Fruit fly (Drosophila melanogaster) whole organism, wandering third instar larva: ENCODE data around the gene CG12502.
A peak's percentile ranks its signal among the peaks of the same experiment; 100 is the strongest.

Source experiments
- CG32264 ChIP-seq: fragments of 200-800 bp; sonication (Bioruptor generic); optimal IDR thresholded peaks from 2 replicates; lab custom pipeline; 2016; ENCODE audit warnings: missing biosample characterization, missing genetic modification characterization
- CG9705 ChIP-seq: fragments of 200-800 bp; sonication (Bioruptor generic); optimal IDR thresholded peaks from 2 replicates; lab custom pipeline; 2018; ENCODE audit warnings: missing biosample characterization, mild to moderate bottlenecking, missing genetic modification characterization
- Dfd ChIP-seq: fragments of >200 bp; optimal IDR thresholded peaks from 2 replicates; lab custom pipeline; 2017; ENCODE audit warnings: missing biosample characterization, missing genetic modification characterization
- Dif ChIP-seq: fragments of 200-275, 200-300 bp; sonication (Bioruptor generic); optimal IDR thresholded peaks from 2 replicates; lab custom pipeline; 2018; ENCODE audit warnings: missing biosample characterization, missing genetic modification characterization; ENCODE audit not compliant: partially characterized antibody
- GATAd ChIP-seq: sonication (Bioruptor generic); optimal IDR thresholded peaks from 2 replicates; lab custom pipeline; 2016; ENCODE audit warnings: missing biosample characterization, missing genetic modification characterization
- HLH106 ChIP-seq: fragments of 200-800 bp; optimal IDR thresholded peaks from 3 replicates; lab custom pipeline; 2019; ENCODE audit warnings: missing biosample characterization, mild to moderate bottlenecking, missing genetic modification characterization, moderate library complexity
- Hnf4 ChIP-seq: fragments of 200-800 bp; sonication (Bioruptor generic); optimal IDR thresholded peaks from 2 replicates; lab custom pipeline; 2016; ENCODE audit warnings: missing biosample characterization, mild to moderate bottlenecking, missing genetic modification characterization
- Hr78 ChIP-seq: fragments of >200 bp; optimal IDR thresholded peaks from 2 replicates; lab custom pipeline; 2017; ENCODE audit warnings: missing biosample characterization, missing genetic modification characterization
- Hr83 ChIP-seq: fragments of 200-300 bp; sonication (Bioruptor generic); optimal IDR thresholded peaks from 2 replicates; lab custom pipeline; 2016; ENCODE audit warnings: missing biosample characterization, mild to moderate bottlenecking, missing genetic modification characterization, moderate library complexity; ENCODE audit not compliant: poor library complexity, severe bottlenecking
- Jra ChIP-seq: sonication (Bioruptor generic); optimal IDR thresholded peaks from 2 replicates; lab custom pipeline; 2016; ENCODE audit warnings: missing biosample characterization, missing genetic modification characterization
- Mio ChIP-seq: sonication (Bioruptor generic); optimal IDR thresholded peaks from 2 replicates; lab custom pipeline; 2016; ENCODE audit warnings: missing biosample characterization, missing genetic modification characterization
- Myc ChIP-seq: fragments of >200 bp; optimal IDR thresholded peaks from 2 replicates; lab custom pipeline; 2017
- N ChIP-seq: fragments of >200 bp; optimal IDR thresholded peaks from 2 replicates; lab custom pipeline; 2018; ENCODE audit warnings: missing biosample characterization, missing external identifiers, missing genetic modification characterization
- OdsH ChIP-seq: fragments of 200-800 bp; sonication (Bioruptor generic); optimal IDR thresholded peaks from 2 replicates; lab custom pipeline; 2016; ENCODE audit warnings: missing biosample characterization, mild to moderate bottlenecking, missing genetic modification characterization
- Rel ChIP-seq, 2 experiments: fragments of 200-800 bp; sonication (Bioruptor generic) in 1 of 2; optimal IDR thresholded peaks; 2 replicates in 1 of 2; 3 replicates in 1 of 2; lab custom pipeline; 2016 to 2019; ENCODE audit warnings: mild to moderate bottlenecking in 2 of 2, missing biosample characterization in 2 of 2, missing genetic modification characterization in 2 of 2, moderate library complexity in 1 of 2
- Sp1 ChIP-seq: fragments of 200-800 bp; sonication (Bioruptor generic); optimal IDR thresholded peaks from 3 replicates; lab custom pipeline; 2019; ENCODE audit warnings: missing biosample characterization, mild to moderate bottlenecking, missing genetic modification characterization, moderate library complexity
- Vsx2 ChIP-seq: fragments of 200-300, 225-300 bp; sonication (Bioruptor generic); optimal IDR thresholded peaks from 2 replicates; lab custom pipeline; 2018; ENCODE audit warnings: missing biosample characterization, missing genetic modification characterization; ENCODE audit not compliant: partially characterized antibody
- br ChIP-seq: fragments of 200-800 bp; sonication (Bioruptor generic); optimal IDR thresholded peaks from 2 replicates; lab custom pipeline; 2016; ENCODE audit warnings: missing biosample characterization, missing genetic modification characterization
- brk ChIP-seq: fragments of 200-800 bp; sonication (Bioruptor generic); optimal IDR thresholded peaks from 2 replicates; lab custom pipeline; 2016; ENCODE audit warnings: missing biosample characterization, mild to moderate bottlenecking, missing genetic modification characterization
- dmrt93B ChIP-seq: fragments of 200-800 bp; sonication (Bioruptor generic); optimal IDR thresholded peaks from 2 replicates; lab custom pipeline; 2018; ENCODE audit warnings: missing biosample characterization, mild to moderate bottlenecking, missing genetic modification characterization
- dsf ChIP-seq: sonication (Bioruptor generic); optimal IDR thresholded peaks from 2 replicates; lab custom pipeline; 2016; ENCODE audit warnings: missing biosample characterization, missing genetic modification characterization, borderline replicate concordance
- ey ChIP-seq: fragments of 200-800 bp; sonication (Bioruptor generic); optimal IDR thresholded peaks from 2 replicates; lab custom pipeline; 2016; ENCODE audit warnings: missing biosample characterization, missing genetic modification characterization
- foxo ChIP-seq, 2 experiments: fragments of 200-800 bp; sonication (Bioruptor generic); optimal IDR thresholded peaks; 2 replicates in 1 of 2; 3 replicates in 1 of 2; lab custom pipeline; 2016 to 2017; ENCODE audit warnings: missing biosample characterization in 2 of 2, missing genetic modification characterization in 2 of 2
- fru ChIP-seq: fragments of 200-800 bp; sonication (Bioruptor generic); optimal IDR thresholded peaks from 3 replicates; lab custom pipeline; 2016; ENCODE audit warnings: missing biosample characterization, mild to moderate bottlenecking, missing genetic modification characterization
- h ChIP-seq: fragments of 200-800 bp; sonication (Bioruptor generic); optimal IDR thresholded peaks from 3 replicates; lab custom pipeline; 2016; ENCODE audit warnings: missing biosample characterization, mild to moderate bottlenecking, missing genetic modification characterization
- jim ChIP-seq: fragments of 175-275, 200-325 bp; sonication (Bioruptor generic); optimal IDR thresholded peaks from 2 replicates; lab custom pipeline; 2016; ENCODE audit warnings: missing biosample characterization, mild to moderate bottlenecking, missing genetic modification characterization
- lola ChIP-seq: fragments of >200 bp; optimal IDR thresholded peaks from 2 replicates; lab custom pipeline; 2017; ENCODE audit warnings: missing biosample characterization, missing genetic modification characterization
- pan ChIP-seq: fragments of >200 bp; optimal IDR thresholded peaks from 2 replicates; lab custom pipeline; 2017
- psq ChIP-seq: fragments of 200-800 bp; sonication (Bioruptor generic); optimal IDR thresholded peaks from 3 replicates; lab custom pipeline; 2017; ENCODE audit warnings: missing biosample characterization, mild to moderate bottlenecking, missing genetic modification characterization, moderate library complexity
- rgr ChIP-seq: fragments of 200-800 bp; sonication (Bioruptor generic); optimal IDR thresholded peaks from 3 replicates; lab custom pipeline; 2016; ENCODE audit warnings: missing biosample characterization, mild to moderate bottlenecking, missing genetic modification characterization
- sage ChIP-seq: fragments of 200-800 bp; sonication (Bioruptor generic); optimal IDR thresholded peaks from 2 replicates; lab custom pipeline; 2016; ENCODE audit warnings: missing biosample characterization, mild to moderate bottlenecking, missing genetic modification characterization
- sv ChIP-seq: fragments of 200-800 bp; sonication (Bioruptor generic); optimal IDR thresholded peaks from 3 replicates; lab custom pipeline; 2016; ENCODE audit warnings: missing biosample characterization, missing genetic modification characterization
- tai ChIP-seq: sonication (Bioruptor generic); optimal IDR thresholded peaks from 2 replicates; lab custom pipeline; 2016; ENCODE audit warnings: missing biosample characterization, missing genetic modification characterization
- usp ChIP-seq: fragments of >200 bp; optimal IDR thresholded peaks from 2 replicates; lab custom pipeline; 2017; ENCODE audit warnings: missing biosample characterization, missing genetic modification characterization
- woc ChIP-seq: sonication (Bioruptor generic); optimal IDR thresholded peaks from 2 replicates; lab custom pipeline; 2016; ENCODE audit warnings: missing biosample characterization, mild to moderate bottlenecking, missing genetic modification characterization

CG12502 gene

DNA sequence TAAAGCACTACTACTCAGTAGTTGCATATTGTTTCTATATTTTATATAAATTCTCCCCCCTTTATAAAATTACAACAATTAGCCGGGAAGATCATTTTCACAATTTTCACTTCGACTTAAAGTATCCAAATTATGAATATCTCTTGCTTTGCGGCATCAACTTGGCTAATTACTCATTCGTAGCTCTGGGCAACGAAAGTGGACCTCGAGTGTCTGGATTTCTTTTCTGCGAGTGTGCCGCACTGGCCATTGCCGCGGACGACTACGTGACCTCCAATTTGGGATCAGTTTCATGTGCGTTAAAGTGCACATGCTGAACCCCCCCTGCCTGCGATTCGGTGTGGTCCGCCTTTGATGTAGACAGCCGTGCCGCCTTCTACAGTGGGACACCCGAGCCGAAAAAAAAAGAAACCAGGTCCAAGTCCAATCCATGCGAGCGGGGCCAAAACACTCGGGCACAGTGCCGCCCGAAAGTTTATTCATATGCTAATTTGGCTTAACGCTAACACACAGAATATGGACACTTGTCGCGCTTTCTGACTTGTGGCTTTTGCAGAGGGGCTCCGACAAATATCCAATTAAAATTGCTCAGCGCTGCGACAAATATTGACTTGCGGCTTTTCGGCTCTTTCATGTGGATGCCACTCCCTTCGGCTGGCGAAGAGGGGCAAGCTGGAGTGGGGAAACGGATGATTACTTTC lies 46.6 kb upstream of the CG12502 start:
- peak; percentile 33 for TF ChIP-seq dmrt93B (GFP tag; lab: Kevin White, UChicago)
- TF ChIP-seq psq (GFP tag; lab: Kevin White, UChicago) = no peak
- TF ChIP-seq N (GFP tag; lab: Kevin White, UChicago) = no peak
- no peak for TF ChIP-seq Vsx2 (GFP tag; lab: Kevin White, UChicago)
- no peak for TF ChIP-seq usp (GFP tag; lab: Kevin White, UChicago)
- TF ChIP-seq Hr78 (GFP tag; lab: Kevin White, UChicago) = no peak
- no peak for TF ChIP-seq GATAd (GFP tag; lab: Kevin White, UChicago)
- TF ChIP-seq OdsH = peak; percentile 28
- TF ChIP-seq pan (lab: Kevin White, UChicago) = no peak
- TF ChIP-seq HLH106 (tag; lab: Kevin White, UChicago) = peak; percentile 61
- no peak for TF ChIP-seq jim (GFP tag; lab: Kevin White, UChicago)
- peak; percentile 45 for TF ChIP-seq fru
- no peak for TF ChIP-seq CG32264
- TF ChIP-seq Hnf4 (GFP tag; lab: Kevin White, UChicago) = no peak
- TF ChIP-seq br (GFP tag; lab: Kevin White, UChicago) = no peak
- TF ChIP-seq CG9705 (GFP tag; lab: Kevin White, UChicago) = peak; percentile 24
- TF ChIP-seq ey (GFP tag; lab: Kevin White, UChicago) = peak; percentile 32
- TF ChIP-seq foxo (GFP tag; optimal IDR thresholded peaks at IDR 0.05; lab: Kevin White, UChicago) = peak in 1 of 2 experiments; percentile 62
- TF ChIP-seq Sp1 (GFP tag; lab: Kevin White, UChicago) = peak; percentile 63
- TF ChIP-seq h (GFP tag; lab: Kevin White, UChicago) = peak; percentile 56

- peak; percentile 59 for TF ChIP-seq h (GFP tag; lab: Kevin White, UChicago)
- TF ChIP-seq Dfd (GFP tag; lab: Kevin White, UChicago) = no peak
- TF ChIP-seq sv (GFP tag; lab: Kevin White, UChicago) = peak; percentile 85
- TF ChIP-seq woc (GFP tag; lab: Kevin White, UChicago) = peak; percentile 66
- peak; percentile 29 for TF ChIP-seq OdsH
- peak; percentile 38 for TF ChIP-seq rgr (GFP tag; lab: Kevin White, UChicago)
- no peak for TF ChIP-seq Jra (GFP tag; lab: Kevin White, UChicago)
- peak in 1 of 2 experiments; percentile 72 for TF ChIP-seq foxo (GFP tag; optimal IDR thresholded peaks at IDR 0.05; lab: Kevin White, UChicago)
- no peak for TF ChIP-seq sage (GFP tag; lab: Kevin White, UChicago)
- TF ChIP-seq dsf = no peak
- TF ChIP-seq psq (GFP tag; lab: Kevin White, UChicago) = peak; percentile 13
- peak; percentile 38 for TF ChIP-seq Sp1 (GFP tag; lab: Kevin White, UChicago)
- no peak for TF ChIP-seq usp (GFP tag; lab: Kevin White, UChicago)
- peak; percentile 41 for TF ChIP-seq ey (GFP tag; lab: Kevin White, UChicago)
- no peak for TF ChIP-seq jim (GFP tag; lab: Kevin White, UChicago)
- TF ChIP-seq lola (GFP tag; lab: Kevin White, UChicago) = no peak
- no peak for TF ChIP-seq N (GFP tag; lab: Kevin White, UChicago)
- peak; percentile 55 for TF ChIP-seq fru
- TF ChIP-seq Mio (GFP tag; lab: Kevin White, UChicago) = no peak
- peak; percentile 51 for TF ChIP-seq br (GFP tag; lab: Kevin White, UChicago)
- TF ChIP-seq HLH106 (tag; lab: Kevin White, UChicago) = peak; percentile 51
- no peak for TF ChIP-seq pan (lab: Kevin White, UChicago)
- TF ChIP-seq Hnf4 (GFP tag; lab: Kevin White, UChicago) = peak; percentile 56
Measured at dm6 chr3L:819297-819886, 45.8 kb upstream of the CG12502 start.

DNA sequence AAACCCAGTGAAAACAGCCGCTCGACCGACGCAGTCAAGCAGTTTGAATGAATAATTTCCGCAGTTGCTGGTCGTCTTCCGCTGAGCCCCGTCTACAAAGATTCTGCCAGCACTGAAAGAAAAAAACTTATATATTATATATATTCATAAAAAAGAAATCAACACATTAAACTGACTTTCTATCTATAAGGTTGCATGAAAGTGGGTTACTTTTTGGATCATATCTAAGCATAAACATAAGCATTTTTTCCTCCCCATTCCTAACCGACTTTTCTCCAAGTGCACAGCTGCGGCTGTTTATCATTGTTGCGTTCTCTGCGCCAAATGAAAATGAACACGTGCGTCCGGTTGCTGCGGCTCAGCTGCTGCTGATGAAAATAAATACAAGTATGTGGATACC lies 44.9 kb upstream of the CG12502 start:
- TF ChIP-seq psq (GFP tag; lab: Kevin White, UChicago) (peak; percentile 69), Hnf4 (GFP tag; lab: Kevin White, UChicago) (peak; percentile 70), OdsH (peak; percentile 67), Sp1 (GFP tag; lab: Kevin White, UChicago) (peak; percentile 82), CG32264 (peak; percentile 0), CG9705 (GFP tag; lab: Kevin White, UChicago) (no peak), Hr83 (GFP tag; lab: Kevin White, UChicago) (no peak), Rel (GFP tag; optimal IDR thresholded peaks at IDR 0.05; lab: Kevin White, UChicago) (peak; percentile 22), Rel (tag; optimal IDR thresholded peaks at IDR 0.05; lab: Kevin White, UChicago) (peak; percentile 24), Myc (lab: Kevin White, UChicago) (no peak), ey (GFP tag; lab: Kevin White, UChicago) (peak; percentile 49), sage (GFP tag; lab: Kevin White, UChicago) (peak; percentile 36), HLH106 (tag; lab: Kevin White, UChicago) (peak; percentile 82), lola (GFP tag; lab: Kevin White, UChicago) (no peak), dsf (no peak), Dfd (GFP tag; lab: Kevin White, UChicago) (no peak), tai (GFP tag; lab: Kevin White, UChicago) (no peak), Jra (GFP tag; lab: Kevin White, UChicago) (no peak), brk (GFP tag; lab: Kevin White, UChicago) (peak; percentile 48), Mio (GFP tag; lab: Kevin White, UChicago) (no peak), dmrt93B (GFP tag; lab: Kevin White, UChicago) (peak; percentile 56), fru (peak; percentile 74), br (GFP tag; lab: Kevin White, UChicago) (peak; percentile 63), foxo (GFP tag; optimal IDR thresholded peaks at IDR 0.05; lab: Kevin White, UChicago) (peak in 1 of 2 experiments; percentile 78), woc (GFP tag; lab: Kevin White, UChicago) (peak; percentile 13), rgr (GFP tag; lab: Kevin White, UChicago) (peak; percentile 75), Dif (no peak), jim (GFP tag; lab: Kevin White, UChicago) (no peak), GATAd (GFP tag; lab: Kevin White, UChicago) (no peak), Vsx2 (GFP tag; lab: Kevin White, UChicago) (no peak), h (GFP tag; lab: Kevin White, UChicago) (peak; percentile 81)
